Worm (Caenorhabditis elegans) whole organism, L4/young adult: ENCODE measurements around the gene vgln-1.

ENCODE experiments used
- W03F9.2 ChIP-seq: fragments of 150-350 bp; optimal IDR thresholded peaks from 2 replicates; lab custom pipeline; 2014; ENCODE audit warnings: missing biosample characterization, missing genetic modification characterization
- dao-5 ChIP-seq: sonication (generic microtip); optimal IDR thresholded peaks from 2 replicates; lab custom pipeline; 2016; ENCODE audit warnings: missing genotype, missing genetic modification characterization, moderate library complexity, missing compliant biosample characterization
- him-1 ChIP-seq: sonication (generic microtip); optimal IDR thresholded peaks from 2 replicates; lab custom pipeline; 2016; ENCODE audit warnings: missing genotype, missing genetic modification reagents, missing genetic modification characterization, missing compliant biosample characterization

The vgln-1 gene

ce11 chrII:9891031-9891689, at the start of gene vgln-1:
Gene vgln-1, minus strand, starts transcription at chrII:9891081.
- no peak for TF ChIP-seq dao-5
- TF ChIP-seq W03F9.2: no peak
- TF ChIP-seq him-1 (tag; lab: Kevin White, UChicago): no peak

ce11 chrII:9940430-9940829, 49.5 kb upstream of the vgln-1 start, which contains the start of gene ufd-3:
Gene ufd-3, plus strand, starts transcription at chrII:9940753.
- TF ChIP-seq him-1 (tag; lab: Kevin White, UChicago) (peak; percentile 42), W03F9.2 (no peak)

ce11 chrII:9938877-9939276, 48.0 kb upstream of the vgln-1 start, which contains the start of the genes C05C10.7 and C05C10.5:
Gene C05C10.7, minus strand, starts transcription at chrII:9938971.
Gene C05C10.5, plus strand, starts transcription at chrII:9939040.
- TF ChIP-seq W03F9.2 (no peak), dao-5 (no peak), him-1 (tag; lab: Kevin White, UChicago) (no peak)

- peak; percentile 66 for TF ChIP-seq W03F9.2
- TF ChIP-seq him-1 (tag; lab: Kevin White, UChicago): no peak
- TF ChIP-seq dao-5: no peak
These were observed 46.7 kb upstream of the vgln-1 start for ce11 chrII:9937611-9938010.

ce11 chrII:9936859-9937258, 46.0 kb upstream of the vgln-1 start, which contains the start of gene C05C10.3:
Gene C05C10.3, minus strand, starts transcription at chrII:9936893.
- no peak for TF ChIP-seq dao-5
- TF ChIP-seq W03F9.2: no peak
- no peak for TF ChIP-seq him-1 (tag; lab: Kevin White, UChicago)

- no peak for TF ChIP-seq dao-5
These were observed 44.8 kb upstream of the vgln-1 start for ce11 chrII:9935664-9936063.

- no peak for TF ChIP-seq dao-5
- TF ChIP-seq him-1 (tag; lab: Kevin White, UChicago): no peak
- no peak for TF ChIP-seq W03F9.2
These were observed 44.2 kb upstream of the vgln-1 start for ce11 chrII:9935044-9935599.

ce11 chrII:9934570-9934969, 43.7 kb upstream of the vgln-1 start:
- TF ChIP-seq dao-5 (no peak), him-1 (tag; lab: Kevin White, UChicago) (no peak), W03F9.2 (no peak)

- TF ChIP-seq W03F9.2 (peak; percentile 24), him-1 (tag; lab: Kevin White, UChicago) (no peak)
These were observed 43.1 kb upstream of the vgln-1 start for ce11 chrII:9933947-9934383.

ce11 chrII:9931476-9931875, 40.6 kb upstream of the vgln-1 start, which contains the start of gene pho-11:
Gene pho-11, plus strand, starts transcription at chrII:9931849.
- TF ChIP-seq W03F9.2 (no peak), dao-5 (no peak), him-1 (tag; lab: Kevin White, UChicago) (no peak)

ce11 chrII:9931012-9931411, 40.1 kb upstream of the vgln-1 start:
- TF ChIP-seq him-1 (tag; lab: Kevin White, UChicago) (no peak), dao-5 (no peak), W03F9.2 (no peak)

- TF ChIP-seq him-1 (tag; lab: Kevin White, UChicago): no peak
- TF ChIP-seq W03F9.2: no peak
- no peak for TF ChIP-seq dao-5
These were observed 37.6 kb upstream of the vgln-1 start for ce11 chrII:9928470-9928869.

- TF ChIP-seq W03F9.2 (no peak), dao-5 (no peak), him-1 (tag; lab: Kevin White, UChicago) (no peak)
These were observed 30.9 kb upstream of the vgln-1 start, which contains the start of gene C05C10.2 for ce11 chrII:9921622-9922269. Gene C05C10.2, plus strand, starts transcription at chrII:9922219.

ce11 chrII:9920468-9920867, 29.6 kb upstream of the vgln-1 start, which contains the start of gene pho-10:
Gene pho-10, minus strand, starts transcription at chrII:9920568.
- TF ChIP-seq W03F9.2: no peak
- no peak for TF ChIP-seq him-1 (tag; lab: Kevin White, UChicago)
- no peak for TF ChIP-seq dao-5

- no peak for TF ChIP-seq him-1 (tag; lab: Kevin White, UChicago)
- TF ChIP-seq dao-5: no peak
- no peak for TF ChIP-seq W03F9.2
These were observed 27.0 kb upstream of the vgln-1 start, which contains the start of gene C05C10.8 for ce11 chrII:9917904-9918303. Gene C05C10.8, minus strand, starts transcription at chrII:9918004.
